Fruit fly (Drosophila melanogaster) whole organism, adult: ENCODE results near the gene Cadps.

Experiments
- CG11617 ChIP-seq: fragments of 200-800 bp; sonication (Bioruptor generic); optimal IDR thresholded peaks from 2 replicates; lab custom pipeline; 2017; ENCODE audit warnings: mild to moderate bottlenecking, missing biosample characterization, missing genetic modification reagents, missing genetic modification characterization
- CG12768 ChIP-seq: fragments of 200-800 bp; sonication (Bioruptor generic); optimal IDR thresholded peaks from 2 replicates; lab custom pipeline; 2017; ENCODE audit warnings: missing biosample characterization, missing genetic modification characterization, mild to moderate bottlenecking, moderate library complexity, missing genetic modification reagents
- CG14711 ChIP-seq: fragments of 200-800 bp; sonication (Bioruptor generic); optimal IDR thresholded peaks from 2 replicates; lab custom pipeline; 2018; ENCODE audit warnings: missing biosample characterization, mild to moderate bottlenecking, missing genetic modification characterization, moderate library complexity
- CG1620 ChIP-seq: fragments of 200-800 bp; sonication (Bioruptor generic); optimal IDR thresholded peaks from 2 replicates; lab custom pipeline; 2016; ENCODE audit warnings: missing biosample characterization, missing genetic modification characterization
- CG33017 ChIP-seq: fragments of 200-800 bp; sonication (Bioruptor generic); optimal IDR thresholded peaks from 2 replicates; lab custom pipeline; 2018; ENCODE audit warnings: missing biosample characterization, mild to moderate bottlenecking, missing genetic modification characterization, moderate library complexity
- CG5204 ChIP-seq: fragments of 200-800 bp; sonication (Bioruptor generic); optimal IDR thresholded peaks from 2 replicates; lab custom pipeline; 2016; ENCODE audit warnings: missing biosample characterization, missing genetic modification characterization
- CG7045 ChIP-seq: fragments of 200-800 bp; sonication (Bioruptor generic); optimal IDR thresholded peaks from 2 replicates; lab custom pipeline; 2017; ENCODE audit warnings: missing biosample characterization, mild to moderate bottlenecking, missing genetic modification characterization
- CG7101 ChIP-seq: fragments of 200-800 bp; sonication (Bioruptor generic); optimal IDR thresholded peaks from 2 replicates; lab custom pipeline; 2018; ENCODE audit warnings: missing biosample characterization, mild to moderate bottlenecking, missing genetic modification characterization, moderate library complexity
- Clk ChIP-seq: fragments of 200-800 bp; sonication (Bioruptor generic); optimal IDR thresholded peaks from 2 replicates; lab custom pipeline; 2017; ENCODE audit warnings: missing biosample characterization, missing genetic modification characterization
- Crg-1 ChIP-seq: fragments of 200-800 bp; sonication (Bioruptor generic); optimal IDR thresholded peaks from 2 replicates; lab custom pipeline; 2016; ENCODE audit warnings: missing biosample characterization, missing genetic modification characterization
- Hr96 ChIP-seq: fragments of 200-800 bp; sonication (Bioruptor generic); optimal IDR thresholded peaks from 2 replicates; lab custom pipeline; 2016; ENCODE audit warnings: missing biosample characterization, missing genetic modification characterization
- Mnt ChIP-seq: fragments of 200-800 bp; sonication (Bioruptor generic); optimal IDR thresholded peaks from 2 replicates; lab custom pipeline; 2016; ENCODE audit warnings: missing biosample characterization, mild to moderate bottlenecking, missing genetic modification characterization
- bab1 ChIP-seq: fragments of 200-800 bp; sonication (Bioruptor generic); optimal IDR thresholded peaks from 3 replicates; lab custom pipeline; 2019; ENCODE audit warnings: missing biosample characterization, mild to moderate bottlenecking, missing genetic modification characterization, moderate library complexity
- cic ChIP-seq: fragments of 200-800 bp; sonication (Bioruptor generic); optimal IDR thresholded peaks from 2 replicates; lab custom pipeline; 2017; ENCODE audit warnings: missing biosample characterization, mild to moderate bottlenecking, missing genetic modification characterization, moderate library complexity
- cnc ChIP-seq, 2 experiments: fragments of >200 bp; optimal IDR thresholded peaks; 2 replicates each; lab custom pipeline; 2017
- kay ChIP-seq: fragments of 200-800 bp; sonication (Bioruptor generic); peaks from one replicate; lab custom pipeline; 2016; ENCODE audit warnings: missing biosample characterization, missing genetic modification characterization, borderline replicate concordance
- ovo ChIP-seq: fragments of 200-800 bp; sonication (Bioruptor generic); optimal IDR thresholded peaks from 2 replicates; lab custom pipeline; 2016; ENCODE audit warnings: missing biosample characterization, missing genetic modification characterization
- pad ChIP-seq: fragments of 200-800 bp; sonication (Bioruptor generic); optimal IDR thresholded peaks from 3 replicates; lab custom pipeline; 2017; ENCODE audit warnings: missing biosample characterization, missing genetic modification characterization, mild to moderate bottlenecking, moderate library complexity, missing genetic modification reagents
- tj ChIP-seq: fragments of 200-800 bp; sonication (Bioruptor generic); optimal IDR thresholded peaks from 3 replicates; lab custom pipeline; 2017; ENCODE audit warnings: missing biosample characterization, mild to moderate bottlenecking, missing genetic modification characterization, moderate library complexity
- toe ChIP-seq: fragments of 200-800 bp; sonication (Bioruptor generic); optimal IDR thresholded peaks from 2 replicates; lab custom pipeline; 2016; ENCODE audit warnings: missing biosample characterization, missing genetic modification characterization

Gene Cadps

DNA sequence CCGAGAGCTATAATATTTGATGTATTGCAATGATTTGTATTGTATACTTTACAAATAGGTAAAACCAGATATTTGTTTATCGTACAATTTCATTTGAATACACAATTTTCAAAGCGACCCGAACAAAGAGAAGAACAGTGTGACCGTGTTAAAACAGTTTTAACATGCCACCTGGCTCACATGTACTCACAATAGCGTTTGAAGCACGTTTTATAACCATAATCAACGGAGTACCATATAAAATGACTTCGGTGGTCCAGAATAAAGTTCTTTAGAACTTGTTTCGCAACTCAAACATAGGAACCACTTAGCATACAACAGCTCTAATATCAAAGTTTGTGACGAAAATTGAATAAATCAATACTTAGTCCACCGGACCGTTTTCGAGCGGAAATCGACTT lies at the start of gene Cadps, which contains the start of gene Dyrk3:
Gene Cadps, plus strand, starts transcription at position 274 of the 401 bp plus-strand sequence.
Gene Dyrk3, minus strand, starts transcription at position 150 of the 401 bp plus-strand sequence.
- no peak for TF ChIP-seq pad (GFP tag; lab: Kevin White, UChicago)
- no peak for TF ChIP-seq CG33017 (tag; lab: Kevin White, UChicago)
- peak; percentile 75 for TF ChIP-seq Mnt
- no peak for TF ChIP-seq toe (GFP tag; lab: Kevin White, UChicago)
- no peak for TF ChIP-seq CG1620
- TF ChIP-seq CG7045 (GFP tag; lab: Kevin White, UChicago) = no peak
- TF ChIP-seq Clk (GFP tag; lab: Kevin White, UChicago) = no peak
- no peak for TF ChIP-seq cic (GFP tag; lab: Kevin White, UChicago)
- TF ChIP-seq tj (GFP tag; lab: Kevin White, UChicago) = no peak
- no peak for TF ChIP-seq kay (GFP tag; lab: Kevin White, UChicago)
- peak; percentile 22 for TF ChIP-seq CG7101 (tag; lab: Kevin White, UChicago)
- no peak for TF ChIP-seq Crg-1
- TF ChIP-seq bab1 (GFP tag; lab: Kevin White, UChicago) = peak; percentile 22
- TF ChIP-seq CG5204 (GFP tag; lab: Kevin White, UChicago) = no peak
- TF ChIP-seq CG11617 (GFP tag; lab: Kevin White, UChicago) = no peak
- no peak for TF ChIP-seq Hr96
- TF ChIP-seq CG14711 (tag; lab: Kevin White, UChicago) = peak; percentile 20
- no peak for TF ChIP-seq cnc (optimal IDR thresholded peaks at IDR 0.05; lab: Kevin White, UChicago)
- no peak for TF ChIP-seq CG12768
- no peak for TF ChIP-seq ovo (GFP tag; lab: Kevin White, UChicago)

DNA sequence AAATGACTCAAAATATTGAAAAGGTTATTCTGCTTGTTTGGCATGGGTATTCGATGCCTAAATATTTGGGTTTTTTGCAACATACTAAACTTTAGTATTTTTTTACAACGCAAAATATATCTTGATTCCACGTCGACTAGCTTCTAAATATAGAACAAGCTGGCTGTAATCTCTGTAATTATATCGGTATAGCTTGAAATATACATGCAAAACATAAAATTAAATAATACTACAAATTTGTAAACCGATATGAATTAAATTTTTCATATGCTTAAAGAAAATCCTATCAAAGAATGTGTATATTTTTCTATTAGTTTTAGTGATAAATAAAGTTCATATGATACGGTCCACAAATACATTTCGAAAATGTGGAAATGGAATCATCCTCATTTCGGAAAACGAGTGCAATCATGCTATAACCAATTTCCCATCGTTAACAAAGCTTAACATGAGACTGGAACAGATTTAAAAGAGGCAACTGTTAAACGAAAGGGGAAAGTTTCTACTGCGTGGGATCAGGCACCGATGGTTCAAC lies 49.0 kb upstream of the Cadps start, which contains the start of gene pho:
Gene pho, minus strand, starts transcription at position 38 of the 535 bp plus-strand sequence.
- peak; percentile 3 for TF ChIP-seq toe (GFP tag; lab: Kevin White, UChicago)
- no peak for TF ChIP-seq CG12768
- no peak for TF ChIP-seq Hr96
- TF ChIP-seq CG14711 (tag; lab: Kevin White, UChicago) = no peak
- no peak for TF ChIP-seq CG11617 (GFP tag; lab: Kevin White, UChicago)
- no peak for TF ChIP-seq CG7045 (GFP tag; lab: Kevin White, UChicago)
- TF ChIP-seq CG5204 (GFP tag; lab: Kevin White, UChicago) = peak; percentile 45
- no peak for TF ChIP-seq Crg-1
- TF ChIP-seq Mnt = no peak
- TF ChIP-seq tj (GFP tag; lab: Kevin White, UChicago) = no peak
- no peak for TF ChIP-seq CG33017 (tag; lab: Kevin White, UChicago)
- peak; percentile 58 for TF ChIP-seq pad (GFP tag; lab: Kevin White, UChicago)
- no peak for TF ChIP-seq CG7101 (tag; lab: Kevin White, UChicago)
- no peak for TF ChIP-seq cic (GFP tag; lab: Kevin White, UChicago)
- TF ChIP-seq Clk (GFP tag; lab: Kevin White, UChicago) = no peak

DNA sequence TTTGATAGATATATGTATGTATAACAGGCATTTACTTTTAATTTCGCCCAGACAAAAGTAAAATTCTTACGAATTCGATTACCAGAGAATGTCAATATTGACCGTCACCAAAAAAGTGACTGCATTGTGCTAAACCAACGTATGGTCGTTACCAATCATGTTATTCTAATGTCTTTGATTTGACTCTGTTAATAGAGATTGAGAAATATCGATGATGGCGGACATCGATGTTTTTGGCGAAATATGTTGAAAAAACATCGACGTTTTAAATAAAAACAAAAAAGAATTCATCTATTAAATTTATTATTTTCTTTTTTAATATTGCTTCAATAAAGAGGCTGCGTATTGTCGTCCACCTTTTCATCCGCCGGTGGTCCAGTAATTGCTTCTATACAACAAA lies 47.8 kb upstream of the Cadps start:
- TF ChIP-seq cic (GFP tag; lab: Kevin White, UChicago) = no peak

DNA sequence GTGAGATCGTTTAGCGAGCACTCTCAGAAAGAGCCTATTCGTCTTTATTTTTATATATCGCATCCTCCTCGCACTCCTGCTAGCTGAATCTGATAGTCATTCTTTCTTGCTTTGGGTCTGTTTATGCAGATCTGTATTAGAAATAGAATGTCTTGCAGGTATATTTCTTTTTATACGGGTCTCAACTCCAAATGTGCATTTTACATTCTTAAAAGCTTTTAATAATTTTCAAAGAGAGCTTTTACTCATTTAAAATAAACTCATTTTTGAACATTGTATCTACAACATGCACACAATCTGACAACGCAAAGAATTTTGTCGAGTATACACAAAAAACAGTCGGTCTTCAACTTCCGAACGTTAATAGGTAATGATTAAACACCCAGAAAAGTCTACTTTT lies 45.2 kb upstream of the Cadps start, which contains the start of gene CG33521:
Gene CG33521, plus strand, starts transcription at position 301 of the 400 bp plus-strand sequence.
- no peak for TF ChIP-seq Mnt
- no peak for TF ChIP-seq kay (GFP tag; lab: Kevin White, UChicago)
- TF ChIP-seq CG14711 (tag; lab: Kevin White, UChicago) = no peak

DNA sequence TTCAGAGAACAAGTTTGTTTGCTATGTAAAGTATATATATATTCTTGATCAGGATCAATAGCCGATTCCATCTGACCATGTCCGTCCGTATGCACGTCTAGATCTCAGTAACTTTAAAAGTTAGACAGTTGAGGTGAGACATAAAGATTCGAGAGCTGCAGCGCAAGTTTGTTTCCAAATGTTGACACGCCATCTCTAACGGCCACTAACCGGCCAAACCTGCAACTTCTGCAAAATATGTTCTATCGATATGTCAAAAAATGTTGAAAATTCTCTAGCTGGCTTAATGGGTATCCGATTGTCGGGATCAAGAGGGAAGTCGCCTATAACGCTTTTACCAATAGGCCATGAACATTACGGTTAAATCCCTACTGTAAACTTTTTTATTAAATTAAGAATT lies 43.8 kb upstream of the Cadps start:
- TF ChIP-seq CG33017 (tag; lab: Kevin White, UChicago) (no peak), ovo (GFP tag; lab: Kevin White, UChicago) (no peak), cic (GFP tag; lab: Kevin White, UChicago) (no peak), CG11617 (GFP tag; lab: Kevin White, UChicago) (no peak), Mnt (no peak), CG5204 (GFP tag; lab: Kevin White, UChicago) (no peak), Clk (GFP tag; lab: Kevin White, UChicago) (no peak), kay (GFP tag; lab: Kevin White, UChicago) (no peak), Crg-1 (no peak), bab1 (GFP tag; lab: Kevin White, UChicago) (no peak), CG14711 (tag; lab: Kevin White, UChicago) (no peak), CG1620 (no peak), CG12768 (no peak), cnc (optimal IDR thresholded peaks at IDR 0.05; lab: Kevin White, UChicago) (no peak), Hr96 (no peak)

DNA sequence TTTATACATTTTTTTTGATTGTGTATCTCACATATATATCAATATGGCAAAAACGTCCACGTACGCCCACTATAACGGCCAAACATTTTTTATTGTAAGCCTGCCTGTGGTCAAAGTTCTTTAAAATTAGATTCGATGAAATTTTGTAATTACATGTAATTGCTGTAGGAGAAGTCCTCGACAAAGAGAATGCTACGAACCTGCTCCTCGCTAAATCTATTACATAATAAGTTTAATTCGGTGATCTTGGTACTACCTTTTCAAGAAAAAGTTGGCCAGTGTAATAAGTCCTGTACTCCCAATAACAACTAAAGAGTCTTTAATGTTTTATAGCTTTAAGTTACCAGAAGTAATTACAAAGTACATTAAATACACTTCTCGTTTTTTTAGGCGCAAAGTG lies 39.0 kb upstream of the Cadps start:
- TF ChIP-seq kay (GFP tag; lab: Kevin White, UChicago) = peak; percentile 85
- no peak for TF ChIP-seq toe (GFP tag; lab: Kevin White, UChicago)
- TF ChIP-seq tj (GFP tag; lab: Kevin White, UChicago) = no peak
- no peak for TF ChIP-seq CG12768
- no peak for TF ChIP-seq CG11617 (GFP tag; lab: Kevin White, UChicago)

DNA sequence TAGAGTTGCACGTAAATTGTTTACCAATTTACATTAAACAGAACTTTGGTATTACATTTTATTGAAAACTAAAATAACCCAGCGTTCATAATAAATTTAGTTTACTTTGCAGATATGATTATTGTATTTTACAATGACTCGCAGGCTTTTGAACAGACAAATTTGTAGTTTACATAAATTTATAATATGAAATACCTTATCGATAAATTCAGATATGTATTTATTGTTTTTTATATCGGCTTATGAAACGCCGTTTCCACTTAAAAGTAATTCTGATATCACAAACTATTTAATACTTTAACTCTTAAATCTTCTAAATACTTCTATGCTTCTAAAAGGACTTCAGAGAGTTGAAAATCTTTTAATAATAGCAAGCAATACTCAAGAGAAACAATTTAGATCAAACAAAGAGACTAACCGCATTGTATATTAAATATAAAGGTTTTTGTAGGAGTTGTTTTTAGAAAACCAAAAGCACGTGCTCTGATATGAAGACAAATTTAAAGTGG lies 33.9 kb upstream of the Cadps start, which contains the start of gene PIP4K:
Gene PIP4K, minus strand, starts transcription at position 196 of the 509 bp plus-strand sequence.
- TF ChIP-seq CG11617 (GFP tag; lab: Kevin White, UChicago) = peak; percentile 4
- no peak for TF ChIP-seq toe (GFP tag; lab: Kevin White, UChicago)
- peak; percentile 52 for TF ChIP-seq CG14711 (tag; lab: Kevin White, UChicago)
- TF ChIP-seq bab1 (GFP tag; lab: Kevin White, UChicago) = peak; percentile 47
- peak; percentile 41 for TF ChIP-seq CG5204 (GFP tag; lab: Kevin White, UChicago)
- no peak for TF ChIP-seq ovo (GFP tag; lab: Kevin White, UChicago)
